Worm (Caenorhabditis elegans) whole organism, L1 larva: Measurements from ENCODE around the gene Y46G5A.18.
A peak's percentile ranks its signal among the peaks of the same experiment; 100 is the strongest.

Source experiments
- C16A3.4 ChIP-seq: fragments of 150-350 bp; optimal IDR thresholded peaks from 2 replicates; lab custom pipeline; 2014; ENCODE audit warnings: missing biosample characterization, missing genetic modification characterization
- C34B4.2 ChIP-seq: sonication (generic microtip); optimal IDR thresholded peaks from 2 replicates; lab custom pipeline; 2017; ENCODE audit warnings: mild to moderate bottlenecking, missing genetic modification characterization, missing compliant biosample characterization
- F16B12.6 ChIP-seq: fragments of 150-350 bp; optimal IDR thresholded peaks from 2 replicates; lab custom pipeline; 2014; ENCODE audit warnings: missing biosample characterization, missing genetic modification characterization
- Y116A8C.19 ChIP-seq: sonication (generic microtip); optimal IDR thresholded peaks from 2 replicates; lab custom pipeline; 2016; ENCODE audit warnings: missing compliant biosample characterization, missing genetic modification characterization, borderline replicate concordance
- aha-1 ChIP-seq: fragments of 150-350 bp; optimal IDR thresholded peaks from 2 replicates; lab custom pipeline; 2014; ENCODE audit warnings: missing biosample characterization, missing genetic modification characterization
- ama-1 ChIP-seq: fragments of 150-350 bp; optimal IDR thresholded peaks from 2 replicates; lab custom pipeline; 2014
- ceh-63 ChIP-seq: fragments of 200-800 bp; sonication (Bioruptor generic); optimal IDR thresholded peaks from 2 replicates; lab custom pipeline; 2018; ENCODE audit warnings: mild to moderate bottlenecking, missing genetic modification characterization, missing compliant biosample characterization
- ceh-8 ChIP-seq: fragments of 200-800 bp; sonication (Bioruptor generic); optimal IDR thresholded peaks from 2 replicates; lab custom pipeline; 2018; ENCODE audit warnings: mild to moderate bottlenecking, missing genetic modification characterization, moderate library complexity, missing compliant biosample characterization
- ceh-82 ChIP-seq, 3 experiments: fragments of 150-350 bp in 1 of 3; sonication (generic microtip) in 2 of 3; optimal IDR thresholded peaks; 2 replicates each; lab custom pipeline; 2014 to 2017; ENCODE audit warnings: missing biosample characterization in 3 of 3, missing genetic modification characterization in 3 of 3
- efl-1 ChIP-seq, 4 experiments: fragments of 150-350 bp; optimal IDR thresholded peaks in 3 of 4; peaks in 1 of 4; 1 replicate in 1 of 4; 2 replicates in 3 of 4; lab custom pipeline; 2014; ENCODE audit warnings: missing biosample characterization in 2 of 4, missing genetic modification characterization in 2 of 4, missing genetic modification reagents in 2 of 4
- egl-27 ChIP-seq, 2 experiments: fragments of 150-350 bp in 1 of 2; sonication (generic microtip); optimal IDR thresholded peaks; 3 replicates each; lab custom pipeline; 2017 to 2018; ENCODE audit warnings: missing biosample characterization in 2 of 2, missing genetic modification characterization in 2 of 2, missing genetic modification reagents in 2 of 2
- fkh-10 ChIP-seq: sonication (generic microtip); optimal IDR thresholded peaks from 2 replicates; lab custom pipeline; 2017; ENCODE audit warnings: missing biosample characterization, missing genetic modification reagents, missing genetic modification characterization
- grh-1 ChIP-seq: fragments of 200-800 bp; sonication (Bioruptor generic); IDR thresholded peaks from 2 replicates; pipeline ENCODE4 v1.3.6; 2022; ENCODE audit warnings: missing genetic modification reagents, missing genetic modification characterization, missing compliant biosample characterization
- hlh-17 ChIP-seq: fragments of 200-800 bp; sonication (Bioruptor generic); optimal IDR thresholded peaks from 2 replicates; lab custom pipeline; 2018; ENCODE audit warnings: missing genetic modification characterization, mild to moderate bottlenecking, missing compliant biosample characterization, moderate library complexity, borderline replicate concordance
- hlh-4 ChIP-seq: sonication (generic microtip); optimal IDR thresholded peaks from 2 replicates; lab custom pipeline; 2016; ENCODE audit warnings: mild to moderate bottlenecking, missing genetic modification characterization, missing compliant biosample characterization
- hpl-2 ChIP-seq: fragments of 150-350 bp; optimal IDR thresholded peaks from 2 replicates; lab custom pipeline; 2014; ENCODE audit warnings: missing biosample characterization, missing genetic modification reagents, missing genetic modification characterization
- jun-1 ChIP-seq: fragments of 150-350 bp; optimal IDR thresholded peaks from 2 replicates; lab custom pipeline; 2014; ENCODE audit warnings: missing biosample characterization, missing genetic modification reagents, missing genetic modification characterization
- mep-1 ChIP-seq: fragments of 150-350 bp; optimal IDR thresholded peaks from 2 replicates; lab custom pipeline; 2014; ENCODE audit warnings: missing biosample characterization, missing genetic modification characterization
- nhr-12 ChIP-seq: sonication (generic microtip); optimal IDR thresholded peaks from 2 replicates; lab custom pipeline; 2017; ENCODE audit warnings: missing biosample characterization, missing genetic modification characterization
- nhr-19 ChIP-seq: fragments of 200-800 bp; sonication (Bioruptor generic); conservative IDR thresholded peaks from 2 replicates; pipeline ENCODE4 v1.3.6; 2022; ENCODE audit warnings: missing genetic modification characterization, missing compliant biosample characterization
- nhr-20 ChIP-seq: sonication (generic microtip); optimal IDR thresholded peaks from 2 replicates; lab custom pipeline; 2016; ENCODE audit warnings: mild to moderate bottlenecking, missing genetic modification characterization, missing compliant biosample characterization
- nhr-237 ChIP-seq: fragments of 150-350 bp; optimal IDR thresholded peaks from 2 replicates; lab custom pipeline; 2014; ENCODE audit warnings: missing biosample characterization, missing genetic modification characterization
- nhr-28 ChIP-seq: fragments of 150-350 bp; optimal IDR thresholded peaks from 2 replicates; lab custom pipeline; 2014; ENCODE audit warnings: missing biosample characterization, missing genetic modification characterization
- nhr-76 ChIP-seq: sonication (generic microtip); optimal IDR thresholded peaks from 2 replicates; lab custom pipeline; 2017; ENCODE audit warnings: missing biosample characterization, missing genetic modification characterization
- nhr-77 ChIP-seq: fragments of 150-350 bp; optimal IDR thresholded peaks from 2 replicates; lab custom pipeline; 2014; ENCODE audit warnings: missing biosample characterization, missing genetic modification characterization
- nhr-85 ChIP-seq: sonication (generic microtip); peaks from one replicate; lab custom pipeline; 2016; ENCODE audit warnings: missing genetic modification characterization, inconsistent platforms, missing compliant biosample characterization
- nhr-90 ChIP-seq: sonication (generic microtip); optimal IDR thresholded peaks from 2 replicates; lab custom pipeline; 2016; ENCODE audit warnings: mild to moderate bottlenecking, missing genetic modification characterization, missing compliant biosample characterization; ENCODE audit not compliant: poor library complexity
- pag-3 ChIP-seq: sonication (generic microtip); optimal IDR thresholded peaks from 2 replicates; lab custom pipeline; 2017; ENCODE audit warnings: missing genetic modification characterization, mild to moderate bottlenecking, missing compliant biosample characterization, antibody characterized with exemption, borderline replicate concordance; ENCODE audit not compliant: insufficient read depth
- pax-3 ChIP-seq: fragments of 200-800 bp; sonication (Bioruptor generic); optimal IDR thresholded peaks from 2 replicates; lab custom pipeline; 2018; ENCODE audit warnings: mild to moderate bottlenecking, missing genetic modification characterization, moderate library complexity, missing compliant biosample characterization
- rnt-1 ChIP-seq: sonication (generic microtip); optimal IDR thresholded peaks from 2 replicates; lab custom pipeline; 2016; ENCODE audit warnings: mild to moderate bottlenecking, missing genetic modification characterization, moderate library complexity, missing compliant biosample characterization
- sox-4 ChIP-seq: sonication (generic microtip); optimal IDR thresholded peaks from 2 replicates; lab custom pipeline; 2016; ENCODE audit warnings: missing genetic modification characterization, missing compliant biosample characterization
- sup-37 ChIP-seq: fragments of 200-800 bp; sonication (Bioruptor generic); optimal IDR thresholded peaks from 2 replicates; lab custom pipeline; 2018; ENCODE audit warnings: mild to moderate bottlenecking, missing genetic modification characterization, missing compliant biosample characterization
- swsn-7 ChIP-seq: sonication (generic microtip); optimal IDR thresholded peaks from 2 replicates; lab custom pipeline; 2016; ENCODE audit warnings: missing genetic modification characterization, missing compliant biosample characterization
- tbx-2 ChIP-seq: sonication (generic microtip); optimal IDR thresholded peaks from 2 replicates; lab custom pipeline; 2016; ENCODE audit warnings: missing genetic modification characterization, missing compliant biosample characterization
- unc-86 ChIP-seq: sonication (generic microtip); optimal IDR thresholded peaks from 2 replicates; lab custom pipeline; 2016; ENCODE audit warnings: missing genetic modification characterization, missing compliant biosample characterization
- xbp-1 ChIP-seq: sonication (generic microtip); optimal IDR thresholded peaks from 2 replicates; lab custom pipeline; 2016; ENCODE audit warnings: missing genetic modification characterization, missing compliant biosample characterization
- zag-1 ChIP-seq: fragments of 150-350 bp; optimal IDR thresholded peaks from 2 replicates; lab custom pipeline; 2014; ENCODE audit warnings: missing biosample characterization, missing genetic modification characterization
- zip-4 ChIP-seq: fragments of 200-800 bp; sonication (Bioruptor generic); optimal IDR thresholded peaks from 2 replicates; lab custom pipeline; 2018; ENCODE audit warnings: mild to moderate bottlenecking, missing genetic modification characterization, moderate library complexity, missing compliant biosample characterization

Y46G5A.18 gene

ce11 chrII:12767258-12767824 lies 37.7 kb downstream of the Y46G5A.18 start:
- TF ChIP-seq nhr-90 (tag; lab: Kevin White, UChicago) (no peak), nhr-85 (tag; lab: Kevin White, UChicago) (peak; percentile 11), sox-4 (tag; lab: Kevin White, UChicago) (no peak), rnt-1 (no peak), pax-3 (no peak), C34B4.2 (tag; lab: Kevin White, UChicago) (no peak), tbx-2 (tag; lab: Kevin White, UChicago) (no peak), unc-86 (tag; lab: Kevin White, UChicago) (no peak), C16A3.4 (tag; lab: Kevin White, UChicago) (no peak), efl-1 (optimal IDR thresholded peaks at IDR 0.05; lab: Kevin White, UChicago) (no peak), efl-1 (GFP tag; optimal IDR thresholded peaks at IDR 0.05 in 1 of 2; lab: Kevin White, UChicago) (peak in 1 of 2 experiments; percentile 56)

ce11 chrII:12766443-12767188 lies 38.4 kb downstream of the Y46G5A.18 start:
- TF ChIP-seq ama-1 = no peak
- no peak for TF ChIP-seq nhr-77 (tag; lab: Kevin White, UChicago)
- TF ChIP-seq zip-4 (GFP tag; lab: Kevin White, UChicago) = no peak
- no peak for TF ChIP-seq ceh-82 (tag; optimal IDR thresholded peaks at IDR 0.05; lab: Kevin White, UChicago)
- TF ChIP-seq nhr-76 (tag; lab: Kevin White, UChicago) = no peak
- no peak for TF ChIP-seq xbp-1 (tag; lab: Kevin White, UChicago)
- no peak for TF ChIP-seq swsn-7 (tag; lab: Kevin White, UChicago)
- no peak for TF ChIP-seq hlh-17 (GFP tag; lab: Kevin White, UChicago)
- TF ChIP-seq nhr-85 (tag; lab: Kevin White, UChicago) = no peak
- TF ChIP-seq nhr-19 (GFP tag; lab: Robert Waterston, UW) = no peak
- no peak for TF ChIP-seq grh-1 (GFP tag; lab: Robert Waterston, UW)

ce11 chrII:12764476-12764875 lies 40.6 kb downstream of the Y46G5A.18 start:
- TF ChIP-seq efl-1 (optimal IDR thresholded peaks at IDR 0.05; lab: Kevin White, UChicago) (no peak), efl-1 (GFP tag; optimal IDR thresholded peaks at IDR 0.05 in 1 of 2; lab: Kevin White, UChicago) (no peak), sup-37 (GFP tag; lab: Kevin White, UChicago) (no peak), ceh-8 (GFP tag; lab: Kevin White, UChicago) (no peak), hlh-4 (no peak), pag-3 (tag; lab: Kevin White, UChicago) (no peak), nhr-28 (tag; lab: Kevin White, UChicago) (no peak), nhr-237 (tag; lab: Kevin White, UChicago) (no peak), ceh-63 (GFP tag; lab: Kevin White, UChicago) (no peak), zag-1 (tag; lab: Kevin White, UChicago) (no peak), nhr-12 (tag; lab: Kevin White, UChicago) (no peak), Y116A8C.19 (tag; lab: Kevin White, UChicago) (no peak), nhr-20 (tag; lab: Kevin White, UChicago) (no peak)

- TF ChIP-seq Y116A8C.19 (tag; lab: Kevin White, UChicago) (no peak), fkh-10 (GFP tag; lab: Kevin White, UChicago) (no peak), C34B4.2 (tag; lab: Kevin White, UChicago) (no peak), sox-4 (tag; lab: Kevin White, UChicago) (no peak), efl-1 (optimal IDR thresholded peaks at IDR 0.05; lab: Kevin White, UChicago) (no peak), efl-1 (GFP tag; optimal IDR thresholded peaks at IDR 0.05 in 1 of 2; lab: Kevin White, UChicago) (no peak), mep-1 (no peak), aha-1 (tag; lab: Kevin White, UChicago) (no peak), nhr-237 (tag; lab: Kevin White, UChicago) (no peak), pax-3 (no peak), egl-27 (tag; optimal IDR thresholded peaks at IDR 0.05; lab: Kevin White, UChicago) (no peak), F16B12.6 (tag; lab: Kevin White, UChicago) (no peak), hpl-2 (GFP tag; lab: Kevin White, UChicago) (no peak), jun-1 (tag; lab: Kevin White, UChicago) (no peak)
These were observed 44.6 kb downstream of the Y46G5A.18 start, which contains the start of gene cnp-2 for ce11 chrII:12760497-12760896. Gene cnp-2, plus strand, starts transcription at chrII:12760797.
